Fruit fly (Drosophila melanogaster) whole organism, prepupa: Measurements from ENCODE around the gene Pura.

ENCODE experiments used
- CG10669 ChIP-seq: fragments of 200-800 bp; sonication (Bioruptor generic); optimal IDR thresholded peaks from 3 replicates; lab custom pipeline; 2018; ENCODE audit warnings: missing biosample characterization, mild to moderate bottlenecking, missing genetic modification characterization, moderate library complexity
- CG11294 ChIP-seq: fragments of 200-800 bp; sonication (Bioruptor generic); IDR thresholded peaks from 2 replicates; pipeline ENCODE4 v1.3.6; 2022; ENCODE audit warnings: missing biosample characterization, missing genetic modification characterization
- CG6792 ChIP-seq: fragments of 200-800 bp; sonication (Bioruptor generic); optimal IDR thresholded peaks from 3 replicates; lab custom pipeline; 2016; ENCODE audit warnings: missing biosample characterization, missing genetic modification characterization
- CG8119 ChIP-seq: fragments of 200-800 bp; sonication (Bioruptor generic); IDR thresholded peaks from 3 replicates; pipeline ENCODE4 v1.3.6; 2022; ENCODE audit warnings: missing biosample characterization, missing genetic modification characterization
- Ets96B ChIP-seq: fragments of 200-800 bp; optimal IDR thresholded peaks from 2 replicates; lab custom pipeline; 2019; ENCODE audit warnings: missing biosample characterization, mild to moderate bottlenecking, missing genetic modification characterization, moderate library complexity
- Lpt ChIP-seq: fragments of 200-800 bp; sonication (Bioruptor generic); optimal IDR thresholded peaks from 3 replicates; lab custom pipeline; 2016; ENCODE audit warnings: missing biosample characterization, missing genetic modification characterization
- OdsH ChIP-seq: fragments of 200-800 bp; sonication (Bioruptor generic); optimal IDR thresholded peaks from 3 replicates; lab custom pipeline; 2016; ENCODE audit warnings: missing biosample characterization, missing genetic modification characterization
- Sox102F ChIP-seq: fragments of 200-800 bp; sonication (Bioruptor generic); optimal IDR thresholded peaks from 2 replicates; lab custom pipeline; 2016; ENCODE audit warnings: missing biosample characterization, mild to moderate bottlenecking, missing genetic modification characterization
- dsx ChIP-seq: fragments of 200-800 bp; optimal IDR thresholded peaks from 3 replicates; lab custom pipeline; 2019; ENCODE audit warnings: missing biosample characterization, mild to moderate bottlenecking, missing genetic modification characterization, moderate library complexity; ENCODE audit not compliant: poor library complexity, severe bottlenecking
- esn ChIP-seq: fragments of 200-800 bp; sonication (Bioruptor generic); optimal IDR thresholded peaks from 2 replicates; lab custom pipeline; 2016; ENCODE audit warnings: missing biosample characterization, mild to moderate bottlenecking, missing genetic modification characterization, moderate library complexity
- ss ChIP-seq, 2 experiments: fragments of 200-800 bp; sonication (Bioruptor generic); optimal IDR thresholded peaks; 2 replicates in 1 of 2; 3 replicates in 1 of 2; lab custom pipeline; 2017 to 2018; ENCODE audit warnings: mild to moderate bottlenecking in 2 of 2, missing biosample characterization in 2 of 2, missing genetic modification characterization in 2 of 2, moderate library complexity in 1 of 2
- topi ChIP-seq: fragments of 200-800 bp; sonication (Bioruptor generic); optimal IDR thresholded peaks from 3 replicates; lab custom pipeline; 2016; ENCODE audit warnings: missing biosample characterization, missing genetic modification characterization

DNA sequence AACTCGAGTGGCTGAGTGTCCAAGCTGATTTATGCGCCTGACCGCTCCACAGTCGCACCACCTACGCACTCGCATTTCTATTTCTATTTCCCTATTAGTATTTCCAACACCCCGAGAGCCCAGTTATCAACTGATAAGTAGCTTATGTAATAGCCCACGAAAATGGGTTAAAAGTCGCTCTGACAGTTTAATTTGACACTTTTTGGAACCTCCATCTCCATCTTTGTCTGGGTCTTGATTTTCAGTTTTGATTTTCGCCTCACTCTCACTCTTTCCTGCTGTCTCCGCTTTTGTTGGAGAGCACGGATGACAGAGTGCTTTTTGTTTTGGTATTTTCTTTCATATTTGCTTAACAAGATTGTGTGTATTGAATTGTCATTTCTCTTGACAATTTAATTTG, 39.8 kb upstream of the Pura start:
- TF ChIP-seq Ets96B (tag; lab: Kevin White, UChicago) (no peak), CG10669 (no peak), dsx (no peak), esn (GFP tag; lab: Kevin White, UChicago) (no peak), CG6792 (GFP tag; lab: Kevin White, UChicago) (no peak), Lpt (no peak), topi (GFP tag; lab: Kevin White, UChicago) (no peak), CG8119 (no peak), OdsH (no peak), ss (GFP tag; optimal IDR thresholded peaks at IDR 0.05; lab: Kevin White, UChicago) (no peak), CG11294 (GFP tag; lab: Robert Waterston, UW) (no peak), Sox102F (no peak)
